Fruit fly (Drosophila melanogaster) whole organism, embryonic: ENCODE data around the gene CG14646.

Experiments used
- CG10431 ChIP-seq: fragments of 200-800 bp; sonication (Bioruptor generic); optimal IDR thresholded peaks from 3 replicates; lab custom pipeline; 2018; ENCODE audit warnings: missing biosample characterization, mild to moderate bottlenecking, missing genetic modification characterization
- CG13424 ChIP-seq: fragments of 200-800 bp; sonication (Bioruptor generic); optimal IDR thresholded peaks from 2 replicates; lab custom pipeline; 2019; ENCODE audit warnings: missing biosample characterization, mild to moderate bottlenecking, missing genetic modification characterization, moderate library complexity
- CG15011 ChIP-seq: fragments of 200-800 bp; sonication (Bioruptor generic); optimal IDR thresholded peaks from 3 replicates; lab custom pipeline; 2018; ENCODE audit warnings: missing biosample characterization, mild to moderate bottlenecking, missing genetic modification characterization
- CG16863 ChIP-seq: fragments of 200-800 bp; sonication (Bioruptor generic); optimal IDR thresholded peaks from 3 replicates; lab custom pipeline; 2016; ENCODE audit warnings: missing biosample characterization, missing genetic modification characterization
- CG17186 ChIP-seq: fragments of 200-800 bp; sonication (Bioruptor generic); optimal IDR thresholded peaks from 3 replicates; lab custom pipeline; 2017; ENCODE audit warnings: missing biosample characterization, missing genetic modification reagents, missing genetic modification characterization
- CG2202 ChIP-seq: fragments of 200-800 bp; sonication (Bioruptor generic); optimal IDR thresholded peaks from 2 replicates; lab custom pipeline; 2018; ENCODE audit warnings: missing biosample characterization, mild to moderate bottlenecking, missing genetic modification characterization
- CG3065 ChIP-seq: fragments of 200-800 bp; sonication (Bioruptor generic); optimal IDR thresholded peaks from 2 replicates; lab custom pipeline; 2016; ENCODE audit warnings: missing biosample characterization, missing genetic modification characterization
- CG31441 ChIP-seq: fragments of 200-800 bp; sonication (Bioruptor generic); IDR thresholded peaks from 2 replicates; pipeline ENCODE4 v1.3.6; 2022; ENCODE audit warnings: missing biosample characterization, missing genetic modification characterization
- CG4282 ChIP-seq: fragments of 200-800 bp; sonication (Bioruptor generic); optimal IDR thresholded peaks from 2 replicates; lab custom pipeline; 2016; ENCODE audit warnings: missing biosample characterization, missing genetic modification characterization
- CG4328 ChIP-seq: fragments of 200-800 bp; sonication (Bioruptor generic); optimal IDR thresholded peaks from 3 replicates; lab custom pipeline; 2017; ENCODE audit warnings: missing biosample characterization, missing genetic modification reagents, missing genetic modification characterization
- CG7839 ChIP-seq: fragments of 200-800 bp; sonication (Bioruptor generic); optimal IDR thresholded peaks from 3 replicates; lab custom pipeline; 2018; ENCODE audit warnings: missing biosample characterization, mild to moderate bottlenecking, missing genetic modification characterization, moderate library complexity
- CG8290 ChIP-seq, 3 experiments: fragments of 200-800 bp; sonication (Bioruptor generic); optimal IDR thresholded peaks; 2 replicates each; lab custom pipeline; 2016 to 2019; ENCODE audit warnings: missing biosample characterization in 3 of 3, missing genetic modification characterization in 3 of 3, mild to moderate bottlenecking in 2 of 3, moderate library complexity in 1 of 3
- CG8478 ChIP-seq: fragments of >200 bp; optimal IDR thresholded peaks from 2 replicates; lab custom pipeline; 2018
- CG9727 ChIP-seq: fragments of 200-800 bp; sonication (Bioruptor generic); optimal IDR thresholded peaks from 3 replicates; lab custom pipeline; 2017; ENCODE audit warnings: missing biosample characterization, mild to moderate bottlenecking, missing genetic modification characterization
- D19A ChIP-seq: fragments of 200-800 bp; optimal IDR thresholded peaks from 3 replicates; lab custom pipeline; 2019; ENCODE audit warnings: missing biosample characterization, mild to moderate bottlenecking, missing genetic modification characterization, moderate library complexity
- GATAe ChIP-seq: fragments of 200-800 bp; sonication (Bioruptor generic); conservative IDR thresholded peaks from 2 replicates; pipeline ENCODE4 v1.3.6; 2022; ENCODE audit warnings: missing biosample characterization, missing genetic modification characterization
- Gug ChIP-seq: fragments of 200-800 bp; sonication (Bioruptor generic); IDR thresholded peaks from 4 replicates; pipeline ENCODE4 v1.3.6; 2022; ENCODE audit warnings: missing biosample characterization, missing genetic modification characterization
- Lim3 ChIP-seq: fragments of 200-800 bp; sonication (Bioruptor generic); IDR thresholded peaks from 2 replicates; pipeline ENCODE4 v1.3.6; 2022; ENCODE audit warnings: missing biosample characterization, missing genetic modification characterization
- NC2β ChIP-seq: fragments of 200-800 bp; sonication (Bioruptor generic); optimal IDR thresholded peaks from 2 replicates; lab custom pipeline; 2016; ENCODE audit warnings: missing biosample characterization, missing genetic modification characterization
- Nf-YC ChIP-seq: fragments of 200-800 bp; optimal IDR thresholded peaks from 3 replicates; lab custom pipeline; 2019; ENCODE audit warnings: missing biosample characterization, mild to moderate bottlenecking, missing genetic modification characterization, moderate library complexity
- Ravus ChIP-seq: fragments of 200-800 bp; sonication (Bioruptor generic); IDR thresholded peaks from 2 replicates; pipeline ENCODE4 v1.3.6; 2022; ENCODE audit warnings: missing biosample characterization, missing genetic modification characterization
- Sox102F ChIP-seq: fragments of 200-800 bp; sonication (Bioruptor generic); optimal IDR thresholded peaks from 2 replicates; lab custom pipeline; 2018; ENCODE audit warnings: missing biosample characterization, mild to moderate bottlenecking, missing genetic modification characterization, moderate library complexity
- Sry-δ ChIP-seq: fragments of 200-800 bp; sonication (Bioruptor generic); optimal IDR thresholded peaks from 2 replicates; lab custom pipeline; 2016; ENCODE audit warnings: missing biosample characterization, missing genetic modification characterization
- Xbp1 ChIP-seq: fragments of 200-800 bp; sonication (Bioruptor generic); optimal IDR thresholded peaks from 3 replicates; lab custom pipeline; 2016; ENCODE audit warnings: missing biosample characterization, mild to moderate bottlenecking, missing genetic modification characterization
- ato ChIP-seq: fragments of 200-800 bp; sonication (Bioruptor generic); IDR thresholded peaks from 2 replicates; pipeline ENCODE4 v1.3.6; 2022; ENCODE audit warnings: missing biosample characterization, missing genetic modification characterization; ENCODE audit not compliant: partially characterized antibody
- az2 ChIP-seq: fragments of 200-800 bp; sonication (Bioruptor generic); optimal IDR thresholded peaks from 3 replicates; lab custom pipeline; 2016; ENCODE audit warnings: missing biosample characterization, missing genetic modification characterization
- chn ChIP-seq: fragments of 200-800 bp; sonication (Bioruptor generic); optimal IDR thresholded peaks from 2 replicates; lab custom pipeline; 2016; ENCODE audit warnings: missing biosample characterization, missing genetic modification characterization
- crp ChIP-seq, 2 experiments: fragments of 200-800 bp; sonication (Bioruptor generic); optimal IDR thresholded peaks; 2 replicates in 1 of 2; 3 replicates in 1 of 2; lab custom pipeline; 2017; ENCODE audit warnings: missing biosample characterization in 2 of 2, missing genetic modification characterization in 2 of 2, mild to moderate bottlenecking in 1 of 2, moderate library complexity in 1 of 2
- fd96Cb ChIP-seq: fragments of 200-800 bp; sonication (Bioruptor generic); optimal IDR thresholded peaks from 2 replicates; lab custom pipeline; 2018; ENCODE audit warnings: missing biosample characterization, mild to moderate bottlenecking, missing genetic modification characterization, moderate library complexity
- gem ChIP-seq: fragments of 200-800 bp; sonication (Bioruptor generic); optimal IDR thresholded peaks from 2 replicates; lab custom pipeline; 2019; ENCODE audit warnings: missing biosample characterization, mild to moderate bottlenecking, missing genetic modification characterization, moderate library complexity
- gfzf ChIP-seq: fragments of 200-800 bp; sonication (Bioruptor generic); optimal IDR thresholded peaks from 2 replicates; lab custom pipeline; 2016; ENCODE audit warnings: missing biosample characterization, mild to moderate bottlenecking, missing genetic modification characterization, moderate library complexity
- gsb ChIP-seq: fragments of 200-800 bp; sonication (Bioruptor generic); IDR thresholded peaks from 2 replicates; pipeline ENCODE4 v1.3.6; 2022; ENCODE audit warnings: missing biosample characterization, missing genetic modification characterization
- ham ChIP-seq: fragments of 200-800 bp; sonication (Bioruptor generic); IDR thresholded peaks from 2 replicates; pipeline ENCODE4 v1.3.6; 2022; ENCODE audit warnings: missing biosample characterization, missing genetic modification characterization
- her ChIP-seq: fragments of 200-800 bp; sonication (Bioruptor generic); optimal IDR thresholded peaks from 2 replicates; lab custom pipeline; 2016; ENCODE audit warnings: missing biosample characterization, missing genetic modification characterization
- knrl ChIP-seq: fragments of 200-800 bp; sonication (Bioruptor generic); IDR thresholded peaks from 3 replicates; pipeline ENCODE4 v1.3.6; 2022; ENCODE audit warnings: missing biosample characterization, missing genetic modification characterization; ENCODE audit not compliant: partially characterized antibody
- lbe ChIP-seq: fragments of 200-800 bp; sonication (Bioruptor generic); optimal IDR thresholded peaks from 2 replicates; lab custom pipeline; 2016; ENCODE audit warnings: missing biosample characterization, mild to moderate bottlenecking, missing genetic modification characterization
- mam ChIP-seq: fragments of 200-800 bp; sonication (Bioruptor generic); optimal IDR thresholded peaks from 3 replicates; lab custom pipeline; 2016; ENCODE audit warnings: missing biosample characterization, missing genetic modification characterization
- mirr ChIP-seq: fragments of 200-800 bp; sonication (Bioruptor generic); optimal IDR thresholded peaks from 3 replicates; lab custom pipeline; 2018; ENCODE audit warnings: missing biosample characterization, mild to moderate bottlenecking, missing genetic modification characterization
- odd ChIP-seq: fragments of 200-800 bp; sonication (Bioruptor generic); optimal IDR thresholded peaks from 2 replicates; lab custom pipeline; 2017; ENCODE audit warnings: missing biosample characterization, mild to moderate bottlenecking, missing genetic modification characterization
- onecut ChIP-seq: fragments of 200-800 bp; sonication (Bioruptor generic); IDR thresholded peaks from 2 replicates; pipeline ENCODE4 v1.3.6; 2022; ENCODE audit warnings: missing biosample characterization, missing genetic modification characterization
- p53 ChIP-seq: fragments of 200-800 bp; sonication (Bioruptor generic); optimal IDR thresholded peaks from 2 replicates; lab custom pipeline; 2016; ENCODE audit warnings: missing biosample characterization, missing genetic modification characterization
- rib ChIP-seq: fragments of 200-800 bp; sonication (Bioruptor generic); IDR thresholded peaks from 2 replicates; pipeline ENCODE4 v1.3.6; 2022; ENCODE audit warnings: missing biosample characterization, missing genetic modification characterization
- run ChIP-seq: fragments of 200-800 bp; sonication (Bioruptor generic); optimal IDR thresholded peaks from 3 replicates; lab custom pipeline; 2018; ENCODE audit warnings: missing biosample characterization, mild to moderate bottlenecking, missing genetic modification characterization
- slbo ChIP-seq: fragments of 200-800 bp; sonication (Bioruptor generic); IDR thresholded peaks from 2 replicates; pipeline ENCODE4 v1.3.6; 2022; ENCODE audit warnings: missing biosample characterization, missing genetic modification characterization
- slp2 ChIP-seq: fragments of 200-800 bp; sonication (Bioruptor generic); optimal IDR thresholded peaks from 2 replicates; lab custom pipeline; 2016; ENCODE audit warnings: missing biosample characterization, missing genetic modification characterization
- so ChIP-seq: fragments of 200-800 bp; sonication (Bioruptor generic); IDR thresholded peaks from 3 replicates; pipeline ENCODE4 v1.3.6; 2022; ENCODE audit warnings: missing biosample characterization, missing genetic modification characterization
- sob ChIP-seq: fragments of 200-800 bp; sonication (Bioruptor generic); IDR thresholded peaks from 2 replicates; pipeline ENCODE4 v1.3.6; 2022; ENCODE audit warnings: missing biosample characterization, missing genetic modification characterization
- ttk ChIP-seq: fragments of 200-800 bp; sonication (Bioruptor generic); IDR thresholded peaks from 2 replicates; pipeline ENCODE4 v2.1.2; 2022; ENCODE audit warnings: missing biosample characterization, missing genetic modification characterization
- usp ChIP-seq: fragments of >200 bp; optimal IDR thresholded peaks from 2 replicates; lab custom pipeline; 2017; ENCODE audit warnings: missing biosample characterization, missing genetic modification characterization
- z ChIP-seq: fragments of 200-800 bp; sonication (Bioruptor generic); IDR thresholded peaks from 3 replicates; pipeline ENCODE4 v1.3.6; 2022; ENCODE audit warnings: missing biosample characterization, missing genetic modification characterization

CG14646 gene

DNA sequence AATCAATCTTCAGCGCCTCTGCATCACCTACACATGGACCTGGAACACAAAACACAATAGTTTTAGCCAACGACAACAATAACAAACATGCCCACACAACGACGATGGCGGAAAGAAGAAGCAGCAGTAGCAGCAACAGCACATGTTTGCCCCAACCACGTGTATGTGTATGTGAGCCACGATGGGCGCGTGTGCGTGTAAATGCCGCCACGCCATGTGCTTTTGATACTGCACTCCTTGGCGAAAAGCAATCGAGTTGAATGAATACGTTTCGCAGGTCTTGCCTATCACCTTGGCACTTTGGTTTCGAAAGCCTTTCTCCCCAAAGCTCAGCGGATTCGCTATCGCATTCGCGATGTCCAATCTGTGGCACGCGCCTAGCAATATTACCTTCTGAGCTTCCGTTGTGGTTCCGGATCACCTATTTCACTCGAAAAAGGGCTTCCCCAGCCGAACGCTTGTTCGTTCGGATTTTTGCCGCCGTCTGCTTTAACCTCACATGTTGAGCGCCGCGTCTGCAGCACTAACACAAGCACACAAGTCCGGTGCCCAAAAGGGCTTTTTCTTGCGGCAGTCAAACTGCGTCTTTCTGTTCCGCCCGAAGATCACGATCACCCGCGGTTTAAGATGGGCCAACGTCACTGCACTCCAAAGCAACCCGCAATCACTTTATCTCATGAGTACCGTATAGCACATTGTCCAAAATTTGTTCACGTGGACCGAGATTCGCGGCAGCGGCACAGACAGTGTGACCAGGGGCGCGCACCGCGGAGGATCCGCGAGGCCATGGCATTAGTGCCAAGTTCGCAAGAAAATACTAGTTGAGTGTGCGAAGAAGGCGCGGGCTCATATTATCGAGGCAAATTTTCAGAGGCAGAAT, 38.7 kb downstream of the CG14646 start, which contains the start of gene srl (continued):
- no peak for TF ChIP-seq ato (GFP tag; lab: Robert Waterston, UW)
- TF ChIP-seq mam = no peak
- TF ChIP-seq ham = no peak
- TF ChIP-seq Sox102F (GFP tag; lab: Kevin White, UChicago) = no peak
- no peak for TF ChIP-seq odd
- TF ChIP-seq fd96Cb = no peak
- TF ChIP-seq az2 (GFP tag; lab: Kevin White, UChicago) = no peak
- peak; percentile 30 for TF ChIP-seq p53
- TF ChIP-seq CG8478 (lab: Kevin White, UChicago) = peak; percentile 36
- no peak for TF ChIP-seq chn (GFP tag; lab: Kevin White, UChicago)
- TF ChIP-seq Sry-δ (GFP tag; lab: Kevin White, UChicago) = peak; percentile 38
- no peak for TF ChIP-seq crp (GFP tag; optimal IDR thresholded peaks at IDR 0.05; lab: Kevin White, UChicago)
- TF ChIP-seq CG16863 (GFP tag; lab: Kevin White, UChicago) = no peak
- peak; percentile 63 for TF ChIP-seq her (GFP tag; lab: Kevin White, UChicago)
- no peak for TF ChIP-seq Gug (GFP tag; lab: Robert Waterston, UW)
- TF ChIP-seq CG9727 (GFP tag; lab: Kevin White, UChicago) = peak; percentile 19
- no peak for TF ChIP-seq usp
- no peak for TF ChIP-seq GATAe (GFP tag; lab: Robert Waterston, UW)
- TF ChIP-seq Xbp1 (GFP tag; lab: Kevin White, UChicago) = no peak
- no peak for TF ChIP-seq ttk (GFP tag; lab: Robert Waterston, UW)
- no peak for TF ChIP-seq gsb
- peak; percentile 96 for TF ChIP-seq gfzf
- no peak for TF ChIP-seq mirr (GFP tag; lab: Kevin White, UChicago)
- peak; percentile 11; the same call in 1 of the 2 replicates for TF ChIP-seq sob (GFP tag; lab: Robert Waterston, UW)
- no peak for TF ChIP-seq run (tag; lab: Kevin White, UChicago)
- no peak for TF ChIP-seq rib
- TF ChIP-seq CG10431 (GFP tag; lab: Kevin White, UChicago) = no peak
- TF ChIP-seq Nf-YC (tag; lab: Kevin White, UChicago) = no peak
- TF ChIP-seq z (GFP tag; lab: Robert Waterston, UW) = no peak
- TF ChIP-seq Ravus (GFP tag; lab: Robert Waterston, UW) = no peak
- TF ChIP-seq slp2 = no peak
- TF ChIP-seq CG4328 (GFP tag; lab: Kevin White, UChicago) = no peak
- no peak for TF ChIP-seq CG3065
- no peak for TF ChIP-seq CG8290 (GFP tag; optimal IDR thresholded peaks at IDR 0.05; lab: Kevin White, UChicago)
- no peak for TF ChIP-seq CG8290 (tag; optimal IDR thresholded peaks at IDR 0.05; lab: Kevin White, UChicago)
- TF ChIP-seq Lim3 (GFP tag; lab: Robert Waterston, UW) = no peak
- peak; percentile 21 for TF ChIP-seq D19A (tag; lab: Kevin White, UChicago)
- peak; percentile 93 for TF ChIP-seq CG17186
- TF ChIP-seq so (GFP tag; lab: Robert Waterston, UW) = no peak; the same call in 2 of the 3 replicates
- TF ChIP-seq knrl (GFP tag; lab: Robert Waterston, UW) = no peak
- no peak for TF ChIP-seq CG15011
- no peak for TF ChIP-seq CG2202 (tag; lab: Kevin White, UChicago)
- TF ChIP-seq CG13424 = no peak
- no peak for TF ChIP-seq CG4282 (GFP tag; lab: Kevin White, UChicago)
- TF ChIP-seq gem (tag; lab: Kevin White, UChicago) = no peak
- TF ChIP-seq lbe = no peak
- no peak for TF ChIP-seq CG31441
- no peak for TF ChIP-seq slbo (GFP tag; lab: Robert Waterston, UW)
- TF ChIP-seq onecut (GFP tag; lab: Robert Waterston, UW) = no peak
- no peak for TF ChIP-seq CG7839 (tag; lab: Kevin White, UChicago)
- TF ChIP-seq NC2β = peak; percentile 29
